Worm (Caenorhabditis elegans): Measurements from ENCODE around the gene nhr-131.
A peak's percentile ranks its signal among the peaks of the same experiment; 100 is the strongest.

nhr-131 gene

ce11 chrV:512420-512819, 18.2 kb downstream of the nhr-131 start, which contains the start of gene srh-37:
TSS of gene srh-37 (minus strand) at chrV:512520.
- TF ChIP-seq efl-1 (GFP tag; optimal IDR thresholded peaks at IDR 0.05) (no peak), ztf-22 (GFP tag; optimal IDR thresholded peaks at IDR 0.05) (no peak), sdz-38 (tag; optimal IDR thresholded peaks at IDR 0.05) (no peak), hlh-26 (GFP tag; conservative IDR thresholded peaks at IDR 0.05) (no peak)

- no peak for TF ChIP-seq madf-10 (tag; optimal IDR thresholded peaks at IDR 0.05)
- no peak for TF ChIP-seq dpff-1 (tag; optimal IDR thresholded peaks at IDR 0.05)
- peak; percentile 44 for TF ChIP-seq nhr-80 (tag; optimal IDR thresholded peaks at IDR 0.05)
- TF ChIP-seq mes-4 (tag; optimal IDR thresholded peaks at IDR 0.05): no peak
- no peak for TF ChIP-seq egl-18 (GFP tag; IDR thresholded peaks at IDR 0.05)
- TF ChIP-seq sptf-2 (GFP tag; optimal IDR thresholded peaks at IDR 0.05): no peak
Measured at ce11 chrV:519445-519844, 25.3 kb downstream of the nhr-131 start, which contains the start of gene nhr-210. TSS of gene nhr-210 (minus strand) at chrV:519545.

- TF ChIP-seq madf-6 (GFP tag; IDR thresholded peaks at IDR 0.05) (no peak), ztf-28 (GFP tag; IDR thresholded peaks at IDR 0.05) (no peak), F37B4.10 (GFP tag; IDR thresholded peaks at IDR 0.05) (no peak), sptf-2 (GFP tag; optimal IDR thresholded peaks at IDR 0.05) (no peak), aptf-3 (GFP tag; IDR thresholded peaks at IDR 0.05) (no peak), somi-1 (GFP tag; optimal IDR thresholded peaks at IDR 0.05) (no peak), ztf-25 (GFP tag; IDR thresholded peaks at IDR 0.05) (no peak), F57A8.1 (GFP tag; optimal IDR thresholded peaks at IDR 0.05) (no peak), snpc-4 (GFP tag; optimal IDR thresholded peaks at IDR 0.05) (no peak), snpc-4 (tag; optimal IDR thresholded peaks at IDR 0.05) (no peak), hsf-1 (GFP tag; IDR thresholded peaks at IDR 0.05) (no peak), rpc-1 (optimal IDR thresholded peaks at IDR 0.05) (no peak), rpc-1 (tag; optimal IDR thresholded peaks at IDR 0.05) (no peak), Y67H2A.10 (GFP tag; conservative IDR thresholded peaks at IDR 0.05) (no peak), rec-8 (tag; optimal IDR thresholded peaks at IDR 0.05) (no peak), ztf-6 (GFP tag; IDR thresholded peaks at IDR 0.05) (no peak), pha-4 (tag; optimal IDR thresholded peaks at IDR 0.05) (no peak)
Measured at ce11 chrV:521517-521916, 27.3 kb downstream of the nhr-131 start, which contains the start of gene srw-107. TSS of gene srw-107 (minus strand) at chrV:521617.

- TF ChIP-seq nhr-80 (tag; optimal IDR thresholded peaks at IDR 0.05) (peak; percentile 30), mxl-1 (tag; optimal IDR thresholded peaks at IDR 0.05) (no peak)
Measured at ce11 chrV:524058-524457, 29.9 kb downstream of the nhr-131 start, which contains the start of gene lipl-3. TSS of gene lipl-3 (minus strand) at chrV:524218.

DNA sequence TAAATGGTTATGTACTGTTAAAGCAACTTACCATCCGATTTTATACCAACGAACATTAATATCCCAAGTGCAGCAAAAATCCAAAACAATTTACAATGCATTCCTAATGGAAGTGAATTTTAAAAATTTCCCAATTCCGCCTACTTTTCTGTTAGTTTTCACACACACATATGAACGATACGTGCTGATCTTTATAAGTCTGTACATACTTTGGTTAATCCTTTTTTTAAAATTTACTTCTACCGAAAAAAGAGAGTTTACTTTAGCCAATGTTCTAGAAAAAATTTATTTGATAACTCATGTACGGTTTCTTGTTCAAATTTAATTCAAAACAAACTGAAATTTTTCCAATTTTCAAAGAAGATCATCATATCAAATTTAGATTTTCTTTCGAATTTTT, 30.9 kb downstream of the nhr-131 start, which contains the start of gene R11G11.16:
Gene R11G11.16, minus strand, starts transcription at position 101 of the 400 bp plus-strand sequence.
- TF ChIP-seq ceh-79 (tag; optimal IDR thresholded peaks at IDR 0.05): no peak
- TF ChIP-seq F55B11.4 (tag; optimal IDR thresholded peaks at IDR 0.05; ENCODE audit: borderline replicate concordance, insufficient read depth): no peak
- TF ChIP-seq pbrm-1 (GFP tag; IDR thresholded peaks at IDR 0.05): no peak
- no peak for TF ChIP-seq repo-1 (tag; optimal IDR thresholded peaks at IDR 0.05)
- TF ChIP-seq xnd-1 (tag; optimal IDR thresholded peaks at IDR 0.05): no peak
- TF ChIP-seq tbx-9 (tag; optimal IDR thresholded peaks at IDR 0.05; ENCODE audit: borderline replicate concordance): no peak
- TF ChIP-seq hmg-20 (GFP tag; IDR thresholded peaks at IDR 0.05): no peak
- no peak for TF ChIP-seq F39B2.1 (GFP tag; IDR thresholded peaks at IDR 0.05)
- no peak for TF ChIP-seq C06A6.2 (GFP tag; conservative IDR thresholded peaks at IDR 0.05)
- TF ChIP-seq dox-1 (GFP tag; IDR thresholded peaks at IDR 0.05): no peak
- TF ChIP-seq B0336.3 (GFP tag; IDR thresholded peaks at IDR 0.05): no peak
- TF ChIP-seq madf-6 (GFP tag; IDR thresholded peaks at IDR 0.05): no peak
- no peak for TF ChIP-seq nhr-27 (tag; optimal IDR thresholded peaks at IDR 0.05)
- no peak for TF ChIP-seq attf-5 (GFP tag; optimal IDR thresholded peaks at IDR 0.05)
- no peak for TF ChIP-seq ets-4 (GFP tag; optimal IDR thresholded peaks at IDR 0.05)
- no peak for TF ChIP-seq lin-54 (GFP tag; optimal IDR thresholded peaks at IDR 0.05)
- TF ChIP-seq Y95B8A.8 (GFP tag; IDR thresholded peaks at IDR 0.05): no peak
- no peak for TF ChIP-seq nhr-179 (tag; optimal IDR thresholded peaks at IDR 0.05)
